Worm (Caenorhabditis elegans) whole organism, early embryonic: ENCODE results near the gene let-60.

Experiments
- B0310.2 ChIP-seq: sonication (generic microtip); optimal IDR thresholded peaks from 2 replicates; lab custom pipeline; 2016; ENCODE audit warnings: mild to moderate bottlenecking, missing genetic modification characterization, missing compliant biosample characterization
- ama-1 ChIP-seq: fragments of 150-350 bp; optimal IDR thresholded peaks from 2 replicates; lab custom pipeline; 2014
- flt-1 ChIP-seq: fragments of 200-800 bp; sonication (Bioruptor generic); IDR thresholded peaks from 2 replicates; pipeline ENCODE4 v1.3.6; 2022; ENCODE audit warnings: missing genetic modification characterization, missing compliant biosample characterization
- hmg-4 ChIP-seq: fragments of 200-800 bp; sonication (Bioruptor generic); optimal IDR thresholded peaks from 2 replicates; lab custom pipeline; 2018; ENCODE audit warnings: mild to moderate bottlenecking, missing genetic modification characterization, missing compliant biosample characterization
- hnd-1 ChIP-seq: sonication (generic microtip); optimal IDR thresholded peaks from 2 replicates; lab custom pipeline; 2016; ENCODE audit warnings: missing genetic modification characterization, missing compliant biosample characterization
- scrt-1 ChIP-seq: fragments of 200-800 bp; sonication (Bioruptor generic); IDR thresholded peaks from 2 replicates; pipeline ENCODE4 v1.3.6; 2022; ENCODE audit warnings: missing genetic modification characterization, missing compliant biosample characterization
- tbx-11 ChIP-seq: fragments of 200-800 bp; sonication (Bioruptor generic); IDR thresholded peaks from 2 replicates; pipeline ENCODE4 v1.3.6; 2022; ENCODE audit warnings: missing genetic modification characterization, missing compliant biosample characterization
- tbx-37 ChIP-seq: fragments of 200-800 bp; sonication (Bioruptor generic); conservative IDR thresholded peaks from 2 replicates; pipeline ENCODE4 v1.3.6; 2022; ENCODE audit warnings: missing genetic modification reagents, missing genetic modification characterization, missing compliant biosample characterization

DNA sequence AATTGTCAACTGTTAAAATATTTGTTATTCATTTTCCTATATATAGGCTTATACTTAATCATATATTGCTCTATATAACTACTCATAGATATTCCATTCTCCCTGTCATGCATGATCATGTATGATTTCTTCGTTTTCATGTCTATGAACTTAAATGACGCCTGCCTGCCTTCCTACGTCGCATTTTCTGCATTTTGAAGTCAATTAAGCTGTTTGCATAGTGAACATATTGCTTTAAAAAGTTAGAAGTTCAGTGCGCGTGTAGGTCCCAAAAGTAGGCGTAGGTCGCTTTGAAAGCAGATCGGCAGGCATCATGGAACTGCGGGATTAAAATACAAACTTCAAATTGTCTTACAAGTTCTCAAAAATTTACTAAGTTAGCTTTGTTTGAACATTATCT is 46.2 kb downstream of the let-60 start:
- TF ChIP-seq scrt-1 (GFP tag; lab: Robert Waterston, UW): no peak
- TF ChIP-seq hnd-1 (tag; lab: Kevin White, UChicago): no peak
- TF ChIP-seq ama-1 (lab: Kevin White, UChicago): no peak
- TF ChIP-seq tbx-37 (GFP tag; lab: Robert Waterston, UW): no peak
- no peak for TF ChIP-seq flt-1 (GFP tag; lab: Robert Waterston, UW)
- TF ChIP-seq tbx-11 (GFP tag; lab: Robert Waterston, UW): no peak
- TF ChIP-seq hmg-4 (GFP tag; lab: Kevin White, UChicago): no peak
- TF ChIP-seq B0310.2 (tag; lab: Kevin White, UChicago): no peak
